Worm (Caenorhabditis elegans) whole organism, L2 larva: ENCODE measurements around the gene Y22D7AR.6.

Experiments
- C34F6.9 ChIP-seq: fragments of 150-350 bp; optimal IDR thresholded peaks from 2 replicates; lab custom pipeline; 2014; ENCODE audit warnings: missing biosample characterization, missing genetic modification characterization
- dmd-4 ChIP-seq: sonication (generic microtip); optimal IDR thresholded peaks from 2 replicates; lab custom pipeline; 2017; ENCODE audit warnings: missing biosample characterization, missing genetic modification characterization
- unc-62 ChIP-seq: fragments of 150-350 bp; optimal IDR thresholded peaks from 2 replicates; lab custom pipeline; 2014; ENCODE audit warnings: missing biosample characterization, missing genetic modification reagents, missing genetic modification characterization
- zag-1 ChIP-seq: fragments of 150-350 bp; optimal IDR thresholded peaks from 2 replicates; lab custom pipeline; 2014; ENCODE audit warnings: missing biosample characterization, missing genetic modification characterization
- ztf-4 ChIP-seq: fragments of 150-350 bp; optimal IDR thresholded peaks from 2 replicates; lab custom pipeline; 2014; ENCODE audit warnings: missing biosample characterization, missing genetic modification characterization

The Y22D7AR.6 gene

ce11 chrIII:1625660-1626275 lies 50.8 kb downstream of the Y22D7AR.6 start:
- TF ChIP-seq C34F6.9 (tag; lab: Kevin White, UChicago) (no peak), unc-62 (GFP tag; lab: Kevin White, UChicago) (no peak), zag-1 (tag; lab: Kevin White, UChicago) (no peak), dmd-4 (tag; lab: Kevin White, UChicago) (no peak), ztf-4 (peak; percentile 38)
